Worm (Caenorhabditis elegans) whole organism, L2 larva: ENCODE results near the gene sams-1.

ENCODE experiments used
- C34F6.9 ChIP-seq: fragments of 150-350 bp; optimal IDR thresholded peaks from 2 replicates; lab custom pipeline; 2014; ENCODE audit warnings: missing biosample characterization, missing genetic modification characterization
- F13H6.1 ChIP-seq: sonication (generic microtip); optimal IDR thresholded peaks from 2 replicates; lab custom pipeline; 2016; ENCODE audit warnings: missing genetic modification characterization, missing compliant biosample characterization
- R02D3.7 ChIP-seq: fragments of 150-350 bp; optimal IDR thresholded peaks from 2 replicates; lab custom pipeline; 2014; ENCODE audit warnings: missing biosample characterization, missing genetic modification characterization
- Y55F3AM.14 ChIP-seq: fragments of 200-800 bp; sonication (Bioruptor generic); optimal IDR thresholded peaks from 2 replicates; lab custom pipeline; 2018; ENCODE audit warnings: mild to moderate bottlenecking, missing genetic modification characterization, missing compliant biosample characterization
- ZK546.5 ChIP-seq: sonication (generic microtip); optimal IDR thresholded peaks from 2 replicates; lab custom pipeline; 2017; ENCODE audit warnings: missing biosample characterization, missing genetic modification characterization
- alr-1 ChIP-seq: fragments of 150-350 bp; optimal IDR thresholded peaks from 2 replicates; lab custom pipeline; 2014; ENCODE audit warnings: missing biosample characterization, missing genetic modification characterization
- ama-1 ChIP-seq: fragments of 150-350 bp; optimal IDR thresholded peaks from 2 replicates; lab custom pipeline; 2018; ENCODE audit warnings: inconsistent platforms
- blmp-1 ChIP-seq: sonication (generic microtip); optimal IDR thresholded peaks from 2 replicates; lab custom pipeline; 2017; ENCODE audit warnings: missing genetic modification characterization, mild to moderate bottlenecking, missing compliant biosample characterization, antibody characterized with exemption, moderate library complexity; ENCODE audit not compliant: insufficient read depth
- ceh-16 ChIP-seq: fragments of 150-350 bp; optimal IDR thresholded peaks from 2 replicates; lab custom pipeline; 2014; ENCODE audit warnings: missing biosample characterization, missing genetic modification characterization
- ceh-82 ChIP-seq: fragments of 150-350 bp; optimal IDR thresholded peaks from 2 replicates; lab custom pipeline; 2014; ENCODE audit warnings: missing biosample characterization, missing genetic modification characterization
- crh-2 ChIP-seq: sonication (generic microtip); optimal IDR thresholded peaks from 2 replicates; lab custom pipeline; 2017; ENCODE audit warnings: missing biosample characterization, missing genetic modification characterization
- fos-1 ChIP-seq: fragments of 150-350 bp; optimal IDR thresholded peaks from 2 replicates; lab custom pipeline; 2014; ENCODE audit warnings: missing biosample characterization, missing genetic modification characterization
- lin-13 ChIP-seq: fragments of 150-350 bp; optimal IDR thresholded peaks from 2 replicates; lab custom pipeline; 2014; ENCODE audit warnings: missing biosample characterization, missing genetic modification reagents, missing genetic modification characterization
- lsy-2 ChIP-seq, 2 experiments: fragments of 150-350 bp in 1 of 2; sonication (generic microtip) in 1 of 2; optimal IDR thresholded peaks; 2 replicates each; lab custom pipeline; 2014 to 2017; ENCODE audit warnings: missing biosample characterization in 2 of 2, missing genetic modification characterization in 2 of 2
- mab-5 ChIP-seq: fragments of 150-350 bp; optimal IDR thresholded peaks from 2 replicates; lab custom pipeline; 2014; ENCODE audit warnings: missing biosample characterization, missing genetic modification characterization
- nhr-10 ChIP-seq: sonication (generic microtip); optimal IDR thresholded peaks from 2 replicates; lab custom pipeline; 2017; ENCODE audit warnings: missing biosample characterization, missing genetic modification characterization
- nhr-11 ChIP-seq: fragments of 150-350 bp; optimal IDR thresholded peaks from 2 replicates; lab custom pipeline; 2014; ENCODE audit warnings: missing biosample characterization, missing genetic modification characterization
- nhr-12 ChIP-seq: fragments of 150-350 bp; optimal IDR thresholded peaks from 2 replicates; lab custom pipeline; 2014; ENCODE audit warnings: missing biosample characterization, missing genetic modification characterization
- nhr-129 ChIP-seq: fragments of 150-350 bp; optimal IDR thresholded peaks from 2 replicates; lab custom pipeline; 2014; ENCODE audit warnings: missing biosample characterization, missing genetic modification characterization
- nhr-23 ChIP-seq: fragments of 150-350 bp; optimal IDR thresholded peaks from 2 replicates; lab custom pipeline; 2014; ENCODE audit warnings: missing biosample characterization, missing genetic modification reagents, missing genetic modification characterization
- nhr-237 ChIP-seq: fragments of 150-350 bp; optimal IDR thresholded peaks from 2 replicates; lab custom pipeline; 2014; ENCODE audit warnings: missing biosample characterization, missing genetic modification characterization
- nhr-25 ChIP-seq: fragments of 150-350 bp; sonication (generic microtip); optimal IDR thresholded peaks from 3 replicates; lab custom pipeline; 2014; ENCODE audit warnings: missing biosample characterization, missing genetic modification characterization
- nhr-77 ChIP-seq: fragments of 150-350 bp; optimal IDR thresholded peaks from 2 replicates; lab custom pipeline; 2014; ENCODE audit warnings: missing biosample characterization, missing genetic modification characterization
- sem-4 ChIP-seq: fragments of 150-350 bp; optimal IDR thresholded peaks from 2 replicates; lab custom pipeline; 2014; ENCODE audit warnings: missing biosample characterization, missing genetic modification reagents, missing genetic modification characterization
- sma-3 ChIP-seq: sonication (generic microtip); optimal IDR thresholded peaks from 2 replicates; lab custom pipeline; 2016; ENCODE audit warnings: missing genetic modification reagents, missing genetic modification characterization, missing compliant biosample characterization
- sma-9 ChIP-seq, 2 experiments: fragments of 150-350 bp in 1 of 2; sonication (generic microtip) in 1 of 2; optimal IDR thresholded peaks; 2 replicates each; lab custom pipeline; 2014 to 2016; ENCODE audit warnings: missing genetic modification characterization in 2 of 2, mild to moderate bottlenecking in 1 of 2, missing biosample characterization in 1 of 2, missing compliant biosample characterization in 1 of 2, missing genetic modification reagents in 1 of 2, moderate library complexity in 1 of 2
- unc-39 ChIP-seq: fragments of 150-350 bp; optimal IDR thresholded peaks from 2 replicates; lab custom pipeline; 2014; ENCODE audit warnings: missing biosample characterization, missing genetic modification characterization
- unc-55 ChIP-seq: fragments of 150-350 bp; sonication (generic microtip); optimal IDR thresholded peaks from 3 replicates; lab custom pipeline; 2014; ENCODE audit warnings: missing biosample characterization, missing genetic modification reagents, missing genetic modification characterization
- unc-62 ChIP-seq: fragments of 150-350 bp; optimal IDR thresholded peaks from 2 replicates; lab custom pipeline; 2014; ENCODE audit warnings: missing biosample characterization, missing genetic modification reagents, missing genetic modification characterization
- zag-1 ChIP-seq: fragments of 150-350 bp; optimal IDR thresholded peaks from 2 replicates; lab custom pipeline; 2014; ENCODE audit warnings: missing biosample characterization, missing genetic modification characterization
- ztf-11 ChIP-seq: sonication (generic microtip); optimal IDR thresholded peaks from 2 replicates; lab custom pipeline; 2017; ENCODE audit warnings: missing biosample characterization, missing genetic modification characterization

The sams-1 gene

DNA sequence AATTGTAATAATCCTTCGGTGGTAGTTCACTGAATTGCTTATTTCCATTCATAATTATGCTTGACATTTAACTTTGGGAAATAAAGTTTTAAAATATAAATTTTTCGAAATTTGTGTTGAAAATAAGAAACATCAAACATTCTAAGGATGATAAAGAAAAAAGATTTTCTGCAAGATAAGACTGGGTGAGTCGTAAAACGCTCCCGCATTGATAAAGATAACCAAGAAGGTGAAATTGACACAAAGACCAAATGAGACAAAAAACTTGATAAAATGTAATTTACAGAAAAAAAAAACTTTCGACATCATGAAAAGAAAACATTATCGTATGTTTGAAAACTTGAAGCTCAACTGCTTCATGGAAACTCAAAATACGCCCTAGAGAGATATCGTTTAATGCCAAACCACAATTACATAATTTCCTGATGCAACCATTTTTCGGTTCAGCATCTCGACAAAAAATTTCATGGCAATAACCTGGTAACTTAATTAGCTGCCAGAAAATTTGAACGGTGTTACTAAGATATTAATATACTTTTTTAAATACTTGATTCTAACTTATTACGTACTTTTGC lies 2.3 kb downstream of the sams-1 start (continued):
- no peak for TF ChIP-seq blmp-1 (tag; lab: Kevin White, UChicago)
- TF ChIP-seq nhr-23 (tag; lab: Kevin White, UChicago), result no peak
- no peak for TF ChIP-seq nhr-129
- TF ChIP-seq, all 48 proteins: peak for 5

DNA sequence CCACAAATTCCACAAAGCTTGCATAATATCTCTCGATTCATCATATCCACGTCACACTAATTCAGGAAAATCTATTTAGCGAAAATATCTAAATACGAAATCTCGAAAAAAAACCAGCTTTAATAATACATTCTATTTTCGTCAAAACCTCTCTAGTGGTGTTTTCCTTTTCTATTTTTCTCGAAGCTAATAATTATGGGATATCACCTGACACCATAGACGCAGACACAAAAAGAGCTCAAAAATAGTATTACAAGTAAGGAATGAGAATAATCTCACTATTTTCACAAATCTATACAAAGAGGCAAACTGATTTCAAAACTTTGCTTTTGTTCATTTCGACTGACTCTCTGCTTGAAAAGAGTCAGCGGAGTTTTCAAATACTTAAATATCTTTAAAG lies 3.3 kb downstream of the sams-1 start:
- TF ChIP-seq lsy-2 (tag; optimal IDR thresholded peaks at IDR 0.05; lab: Kevin White, UChicago), result peak in 1 of 2 experiments; percentile 4
- TF ChIP-seq R02D3.7 (tag; lab: Kevin White, UChicago), result no peak
- TF ChIP-seq sma-9 (GFP tag; optimal IDR thresholded peaks at IDR 0.05; lab: Kevin White, UChicago), result peak; percentile 30
- TF ChIP-seq sma-9 (tag; optimal IDR thresholded peaks at IDR 0.05; lab: Kevin White, UChicago), result no peak
- TF ChIP-seq C34F6.9 (tag; lab: Kevin White, UChicago), result peak; percentile 52

DNA sequence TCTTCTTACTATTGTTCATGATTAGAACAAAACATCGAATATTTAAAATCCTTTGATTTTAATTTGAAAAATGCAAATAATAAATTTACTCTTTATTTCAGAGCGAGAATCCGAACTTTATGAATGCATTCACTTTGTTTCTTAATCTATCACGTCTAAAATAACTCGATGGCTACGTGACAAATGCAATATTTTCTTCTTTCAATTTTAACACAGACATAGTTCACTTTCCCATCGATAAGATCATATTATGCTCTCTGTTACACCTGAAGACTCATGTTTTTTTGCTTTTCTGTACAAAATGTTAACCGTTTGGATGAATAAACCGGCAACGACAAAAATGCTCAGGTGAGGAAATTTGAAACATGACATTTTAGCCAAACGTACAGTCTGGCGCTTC lies 3.8 kb downstream of the sams-1 start:
- TF ChIP-seq unc-39 (tag; lab: Kevin White, UChicago) (no peak), fos-1 (tag; lab: Kevin White, UChicago) (no peak), alr-1 (tag; lab: Kevin White, UChicago) (no peak), ztf-11 (tag; lab: Kevin White, UChicago) (no peak), ceh-16 (no peak), mab-5 (tag; lab: Kevin White, UChicago) (no peak), zag-1 (tag; lab: Kevin White, UChicago) (no peak), nhr-25 (tag; lab: Kevin White, UChicago) (no peak), sem-4 (no peak), ZK546.5 (tag; lab: Kevin White, UChicago) (no peak)
- TF ChIP-seq, all 48 proteins: peak for 0

DNA sequence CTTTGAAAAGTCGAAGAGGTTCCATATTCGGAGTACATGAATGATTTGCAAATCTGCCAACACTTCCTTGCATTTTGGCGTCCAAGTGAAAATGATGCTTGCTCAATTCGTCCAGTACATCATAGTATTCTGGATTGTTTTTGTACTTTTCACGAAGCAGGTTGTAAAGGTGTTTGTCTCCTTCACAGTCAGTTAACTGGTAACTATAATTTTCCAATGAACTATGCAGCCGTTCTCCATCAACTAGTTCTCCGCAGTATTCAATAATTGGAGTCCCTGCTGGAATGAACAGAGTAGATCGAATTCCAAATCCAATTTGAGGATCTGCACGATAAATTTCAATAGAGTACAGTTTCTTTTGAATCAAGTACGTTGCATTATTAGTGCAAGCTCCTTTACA lies 5.6 kb downstream of the sams-1 start:
- TF ChIP-seq Y55F3AM.14, result no peak
- TF ChIP-seq nhr-10 (tag; lab: Kevin White, UChicago), result no peak
- TF ChIP-seq nhr-77, result no peak
- TF ChIP-seq sma-3, result no peak
- no peak for TF ChIP-seq ceh-82 (tag; lab: Kevin White, UChicago)
- no peak for TF ChIP-seq unc-62

DNA sequence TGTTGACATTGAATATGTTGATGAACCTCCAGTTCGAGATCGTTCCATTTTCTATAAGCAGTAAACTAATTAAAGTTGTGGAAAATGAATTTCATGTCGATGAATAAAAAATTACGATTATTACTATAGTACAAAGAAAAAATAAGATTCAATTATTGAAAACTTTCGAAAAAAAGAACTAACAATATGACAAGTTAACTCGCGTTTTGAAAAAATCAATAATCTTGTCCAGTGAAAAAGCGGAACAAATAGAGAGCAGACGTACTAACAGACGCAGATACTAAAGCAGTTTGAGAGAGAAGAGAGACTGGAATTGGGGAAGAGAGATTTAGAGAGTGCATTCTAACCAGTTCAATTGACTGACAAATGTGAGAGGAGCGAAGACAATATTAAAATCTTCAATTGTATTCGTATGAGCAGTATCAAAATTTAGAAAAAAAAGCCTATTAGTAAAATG lies 8.9 kb downstream of the sams-1 start, which contains the start of gene set-6:
Gene set-6 (minus strand): TSS at position 51 of the 457 bp plus-strand sequence.
- TF ChIP-seq R02D3.7 (tag; lab: Kevin White, UChicago) (no peak), sma-9 (GFP tag; optimal IDR thresholded peaks at IDR 0.05; lab: Kevin White, UChicago) (peak; percentile 47), sma-9 (tag; optimal IDR thresholded peaks at IDR 0.05; lab: Kevin White, UChicago) (no peak), lin-13 (GFP tag; lab: Kevin White, UChicago) (peak; percentile 12), nhr-11 (no peak), lsy-2 (tag; optimal IDR thresholded peaks at IDR 0.05; lab: Kevin White, UChicago) (peak in 1 of 2 experiments; percentile 19), unc-55 (GFP tag; lab: Kevin White, UChicago) (peak; percentile 71), nhr-12 (tag; lab: Kevin White, UChicago) (no peak), crh-2 (tag; lab: Kevin White, UChicago) (peak; percentile 10), nhr-237 (tag; lab: Kevin White, UChicago) (no peak), nhr-129 (peak; percentile 9), ceh-16 (no peak), ZK546.5 (tag; lab: Kevin White, UChicago) (no peak), C34F6.9 (tag; lab: Kevin White, UChicago) (peak; percentile 62), ama-1 (lab: Kevin White, UChicago) (no peak), F13H6.1 (tag; lab: Kevin White, UChicago) (peak; percentile 18)
- TF ChIP-seq, all 48 proteins: peak for 8

DNA sequence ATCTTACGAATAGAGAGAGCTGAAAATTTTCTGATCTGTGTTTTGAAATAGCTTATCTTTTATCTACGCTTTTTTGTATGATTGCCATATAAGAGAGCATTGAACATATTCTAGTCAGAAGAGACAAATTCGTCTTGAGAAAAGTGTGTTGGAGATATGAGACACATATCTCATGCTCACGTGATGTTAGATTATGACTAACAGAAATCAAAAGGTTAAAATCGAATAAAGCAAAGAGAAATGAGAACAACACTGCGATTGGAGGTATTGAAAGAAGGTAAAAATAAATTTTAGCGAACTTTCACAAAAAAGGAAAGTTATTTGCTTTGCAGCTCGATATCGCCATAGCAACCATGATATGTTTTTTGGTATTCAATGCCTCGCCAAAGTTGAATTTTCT lies 16.3 kb downstream of the sams-1 start, which contains the start of gene nhr-167:
Gene nhr-167 (minus strand): TSS at position 21 of the 400 bp plus-strand sequence.
- TF ChIP-seq sma-3, result no peak
- peak; percentile 4 for TF ChIP-seq C34F6.9 (tag; lab: Kevin White, UChicago)
